Worm (Caenorhabditis elegans) whole organism, L2 larva: ENCODE results near the gene srsx-39.
"Not testable (repeated sequence)": the region's sequence is repeated elsewhere in the genome, so short reads cannot be mapped to it uniquely, and the experiment has no call there.

ENCODE experiments used
- F13H6.1 ChIP-seq: sonication (generic microtip); optimal IDR thresholded peaks from 2 replicates; lab custom pipeline; 2016; ENCODE audit warnings: missing genetic modification characterization, missing compliant biosample characterization
- R02D3.7 ChIP-seq: fragments of 150-350 bp; optimal IDR thresholded peaks from 2 replicates; lab custom pipeline; 2014; ENCODE audit warnings: missing biosample characterization, missing genetic modification characterization
- Y55F3AM.14 ChIP-seq: fragments of 200-800 bp; sonication (Bioruptor generic); optimal IDR thresholded peaks from 2 replicates; lab custom pipeline; 2018; ENCODE audit warnings: mild to moderate bottlenecking, missing genetic modification characterization, missing compliant biosample characterization
- ama-1 ChIP-seq: fragments of 150-350 bp; optimal IDR thresholded peaks from 2 replicates; lab custom pipeline; 2018; ENCODE audit warnings: inconsistent platforms
- blmp-1 ChIP-seq: sonication (generic microtip); optimal IDR thresholded peaks from 2 replicates; lab custom pipeline; 2017; ENCODE audit warnings: missing genetic modification characterization, mild to moderate bottlenecking, missing compliant biosample characterization, antibody characterized with exemption, moderate library complexity; ENCODE audit not compliant: insufficient read depth
- ceh-16 ChIP-seq: fragments of 150-350 bp; optimal IDR thresholded peaks from 2 replicates; lab custom pipeline; 2014; ENCODE audit warnings: missing biosample characterization, missing genetic modification characterization
- ceh-82 ChIP-seq: fragments of 150-350 bp; optimal IDR thresholded peaks from 2 replicates; lab custom pipeline; 2014; ENCODE audit warnings: missing biosample characterization, missing genetic modification characterization
- crh-2 ChIP-seq: sonication (generic microtip); optimal IDR thresholded peaks from 2 replicates; lab custom pipeline; 2017; ENCODE audit warnings: missing biosample characterization, missing genetic modification characterization
- dmd-4 ChIP-seq: sonication (generic microtip); optimal IDR thresholded peaks from 2 replicates; lab custom pipeline; 2017; ENCODE audit warnings: missing biosample characterization, missing genetic modification characterization
- elt-1 ChIP-seq: fragments of 150-350 bp; optimal IDR thresholded peaks from 2 replicates; lab custom pipeline; 2014; ENCODE audit warnings: missing biosample characterization, missing genetic modification characterization
- gmeb-1 ChIP-seq: fragments of 150-350 bp; optimal IDR thresholded peaks from 2 replicates; lab custom pipeline; 2014; ENCODE audit warnings: missing biosample characterization, missing genetic modification characterization
- lin-13 ChIP-seq: fragments of 150-350 bp; optimal IDR thresholded peaks from 2 replicates; lab custom pipeline; 2014; ENCODE audit warnings: missing biosample characterization, missing genetic modification reagents, missing genetic modification characterization
- lin-39 ChIP-seq: fragments of 150-350 bp; optimal IDR thresholded peaks from 2 replicates; lab custom pipeline; 2014; ENCODE audit warnings: missing biosample characterization, missing genetic modification reagents, missing genetic modification characterization
- lsy-2 ChIP-seq, 2 experiments: fragments of 150-350 bp in 1 of 2; sonication (generic microtip) in 1 of 2; optimal IDR thresholded peaks; 2 replicates each; lab custom pipeline; 2014 to 2017; ENCODE audit warnings: missing biosample characterization in 2 of 2, missing genetic modification characterization in 2 of 2
- mbf-1 ChIP-seq: sonication (generic microtip); optimal IDR thresholded peaks from 2 replicates; lab custom pipeline; 2017; ENCODE audit warnings: missing biosample characterization, missing genetic modification characterization
- mdl-1 ChIP-seq, 2 experiments: fragments of 150-350 bp in 1 of 2; sonication (generic microtip) in 1 of 2; optimal IDR thresholded peaks; 2 replicates each; lab custom pipeline; 2017; ENCODE audit warnings: missing biosample characterization in 2 of 2, missing genetic modification characterization in 2 of 2
- nhr-10 ChIP-seq: sonication (generic microtip); optimal IDR thresholded peaks from 2 replicates; lab custom pipeline; 2017; ENCODE audit warnings: missing biosample characterization, missing genetic modification characterization
- nhr-11 ChIP-seq: fragments of 150-350 bp; optimal IDR thresholded peaks from 2 replicates; lab custom pipeline; 2014; ENCODE audit warnings: missing biosample characterization, missing genetic modification characterization
- nhr-12 ChIP-seq: fragments of 150-350 bp; optimal IDR thresholded peaks from 2 replicates; lab custom pipeline; 2014; ENCODE audit warnings: missing biosample characterization, missing genetic modification characterization
- nhr-129 ChIP-seq: fragments of 150-350 bp; optimal IDR thresholded peaks from 2 replicates; lab custom pipeline; 2014; ENCODE audit warnings: missing biosample characterization, missing genetic modification characterization
- nhr-21 ChIP-seq: fragments of 150-350 bp; optimal IDR thresholded peaks from 2 replicates; lab custom pipeline; 2014; ENCODE audit warnings: missing biosample characterization, missing genetic modification characterization
- nhr-23 ChIP-seq: fragments of 150-350 bp; optimal IDR thresholded peaks from 2 replicates; lab custom pipeline; 2014; ENCODE audit warnings: missing biosample characterization, missing genetic modification reagents, missing genetic modification characterization
- nhr-237 ChIP-seq: fragments of 150-350 bp; optimal IDR thresholded peaks from 2 replicates; lab custom pipeline; 2014; ENCODE audit warnings: missing biosample characterization, missing genetic modification characterization
- nhr-25 ChIP-seq: fragments of 150-350 bp; sonication (generic microtip); optimal IDR thresholded peaks from 3 replicates; lab custom pipeline; 2014; ENCODE audit warnings: missing biosample characterization, missing genetic modification characterization
- nhr-6 ChIP-seq: fragments of 150-350 bp; optimal IDR thresholded peaks from 2 replicates; lab custom pipeline; 2014; ENCODE audit warnings: missing biosample characterization, missing genetic modification characterization
- peb-1 ChIP-seq: fragments of 150-350 bp; optimal IDR thresholded peaks from 2 replicates; lab custom pipeline; 2014; ENCODE audit warnings: missing biosample characterization, missing genetic modification characterization
- sem-4 ChIP-seq: fragments of 150-350 bp; optimal IDR thresholded peaks from 2 replicates; lab custom pipeline; 2014; ENCODE audit warnings: missing biosample characterization, missing genetic modification reagents, missing genetic modification characterization
- skn-1 ChIP-seq: sonication (generic microtip); optimal IDR thresholded peaks from 2 replicates; lab custom pipeline; 2017; ENCODE audit warnings: missing biosample characterization, missing genetic modification characterization
- sma-3 ChIP-seq: sonication (generic microtip); optimal IDR thresholded peaks from 2 replicates; lab custom pipeline; 2016; ENCODE audit warnings: missing genetic modification reagents, missing genetic modification characterization, missing compliant biosample characterization
- sma-9 ChIP-seq, 2 experiments: fragments of 150-350 bp in 1 of 2; sonication (generic microtip) in 1 of 2; optimal IDR thresholded peaks; 2 replicates each; lab custom pipeline; 2014 to 2016; ENCODE audit warnings: missing genetic modification characterization in 2 of 2, mild to moderate bottlenecking in 1 of 2, missing biosample characterization in 1 of 2, missing compliant biosample characterization in 1 of 2, missing genetic modification reagents in 1 of 2, moderate library complexity in 1 of 2
- unc-55 ChIP-seq: fragments of 150-350 bp; sonication (generic microtip); optimal IDR thresholded peaks from 3 replicates; lab custom pipeline; 2014; ENCODE audit warnings: missing biosample characterization, missing genetic modification reagents, missing genetic modification characterization
- zag-1 ChIP-seq: fragments of 150-350 bp; optimal IDR thresholded peaks from 2 replicates; lab custom pipeline; 2014; ENCODE audit warnings: missing biosample characterization, missing genetic modification characterization
- ztf-1 ChIP-seq: fragments of 200-800 bp; sonication (Bioruptor generic); conservative IDR thresholded peaks from 2 replicates; pipeline ENCODE4 v1.3.6; 2022; ENCODE audit warnings: missing genetic modification characterization, missing compliant biosample characterization
- ztf-4 ChIP-seq: fragments of 150-350 bp; optimal IDR thresholded peaks from 2 replicates; lab custom pipeline; 2014; ENCODE audit warnings: missing biosample characterization, missing genetic modification characterization

Gene srsx-39

DNA sequence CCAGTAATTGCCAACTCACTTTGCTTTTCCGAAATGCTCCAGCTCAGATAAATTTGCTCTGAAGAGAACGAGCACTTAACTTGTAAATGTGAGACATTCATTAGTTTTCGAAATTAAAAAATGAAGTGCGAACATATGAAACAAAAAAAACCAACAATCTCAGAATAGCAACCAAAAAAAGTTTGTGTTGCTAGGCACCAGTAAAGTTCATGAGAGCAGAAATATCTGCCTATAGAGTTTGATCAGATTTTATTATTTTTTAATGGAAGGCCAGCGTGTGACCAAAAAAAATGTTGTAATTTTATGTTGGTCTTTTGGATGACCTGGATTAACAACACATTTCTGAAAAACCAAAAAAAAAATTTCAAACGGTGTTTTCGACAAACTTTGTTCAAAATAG lies 7.6 kb upstream of the srsx-39 start, which contains the start of gene M01B2.12:
Gene M01B2.12 (minus strand): TSS at position 101 of the 400 bp plus-strand sequence.
- no peak for TF ChIP-seq mdl-1 (tag; optimal IDR thresholded peaks at IDR 0.05; lab: Kevin White, UChicago)
- TF ChIP-seq mbf-1, result no peak
- no peak for TF ChIP-seq ceh-82
- no peak for TF ChIP-seq nhr-12

DNA sequence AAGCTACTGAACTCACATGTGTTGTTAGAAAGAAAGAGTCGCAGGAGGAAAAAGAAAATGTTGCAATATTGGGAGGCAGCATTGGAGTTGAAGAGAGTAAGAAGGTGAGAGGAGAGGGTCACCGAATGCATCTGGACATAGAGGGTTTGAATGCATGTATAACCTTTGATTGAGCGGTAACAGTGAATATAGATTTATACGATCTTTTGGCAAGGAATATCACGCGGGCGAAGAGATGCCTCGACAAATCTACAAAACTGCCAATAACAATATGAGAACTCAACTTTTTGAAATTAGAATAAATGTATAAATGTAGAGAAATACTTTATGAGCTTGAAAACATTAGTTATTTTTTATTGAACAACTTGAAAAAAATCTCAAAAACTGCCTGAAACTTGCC lies 5.8 kb upstream of the srsx-39 start, which contains the start of gene M01B2.10:
Gene M01B2.10 (minus strand): TSS at position 101 of the 400 bp plus-strand sequence.
- TF ChIP-seq elt-1 (tag; lab: Kevin White, UChicago); Y55F3AM.14; nhr-12: not testable (repeated sequence)

DNA sequence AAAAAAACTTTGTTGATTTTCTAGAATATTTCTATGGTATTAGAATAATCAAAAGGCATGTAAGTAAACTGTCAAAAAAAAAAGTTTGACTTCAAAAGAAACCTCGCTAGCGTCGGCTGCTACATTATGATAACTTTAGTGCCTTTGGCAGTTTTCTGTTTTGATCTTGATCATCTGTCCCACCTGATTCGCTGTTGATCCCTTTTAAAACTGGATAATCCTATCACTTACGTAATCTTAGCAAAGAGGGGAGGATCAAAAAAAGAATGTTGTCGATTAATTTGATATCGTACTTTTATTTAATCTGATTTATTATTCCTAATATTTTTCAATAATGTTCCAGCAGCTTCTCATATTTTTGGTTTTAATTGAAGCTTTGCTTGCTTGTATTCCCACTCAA lies 3.3 kb upstream of the srsx-39 start, which contains the start of gene M01B2.8:
Gene M01B2.8 (plus strand): TSS at position 301 of the 400 bp plus-strand sequence.
- TF ChIP-seq nhr-12 (no peak), ceh-16 (no peak), ama-1 (lab: Kevin White, UChicago) (no peak), sma-9 (GFP tag; optimal IDR thresholded peaks at IDR 0.05; lab: Kevin White, UChicago) (no peak), sma-9 (tag; optimal IDR thresholded peaks at IDR 0.05; lab: Kevin White, UChicago) (no peak), nhr-25 (no peak), sma-3 (no peak), F13H6.1 (tag; lab: Kevin White, UChicago) (no peak), elt-1 (tag; lab: Kevin White, UChicago) (no peak), nhr-11 (tag; lab: Kevin White, UChicago) (no peak), nhr-10 (tag; lab: Kevin White, UChicago) (no peak)

DNA sequence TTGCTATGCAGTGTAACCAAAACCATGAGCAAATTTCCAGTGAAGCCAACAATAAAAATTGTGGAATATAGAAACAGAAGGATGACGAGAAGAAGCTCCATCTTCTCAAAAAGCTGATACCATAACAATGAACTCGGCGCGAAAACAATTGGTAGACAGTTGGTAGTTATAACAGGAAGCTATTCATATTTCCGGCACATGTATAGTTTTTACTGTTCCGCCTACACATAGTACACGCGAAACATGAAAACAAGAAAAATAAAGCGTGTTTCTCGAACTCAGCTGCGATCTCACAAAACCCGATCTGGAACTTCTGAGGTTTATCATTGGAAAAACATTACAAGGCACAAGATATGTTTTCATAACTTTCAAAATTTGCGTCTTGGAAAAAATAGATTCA lies 2.5 kb upstream of the srsx-39 start, which contains the start of gene srsx-37:
Gene srsx-37 (minus strand): TSS at position 101 of the 400 bp plus-strand sequence.
- TF ChIP-seq R02D3.7 (tag; lab: Kevin White, UChicago), result no peak
- no peak for TF ChIP-seq nhr-11 (tag; lab: Kevin White, UChicago)
- no peak for TF ChIP-seq skn-1 (tag; lab: Kevin White, UChicago)
- TF ChIP-seq nhr-21, result no peak

DNA sequence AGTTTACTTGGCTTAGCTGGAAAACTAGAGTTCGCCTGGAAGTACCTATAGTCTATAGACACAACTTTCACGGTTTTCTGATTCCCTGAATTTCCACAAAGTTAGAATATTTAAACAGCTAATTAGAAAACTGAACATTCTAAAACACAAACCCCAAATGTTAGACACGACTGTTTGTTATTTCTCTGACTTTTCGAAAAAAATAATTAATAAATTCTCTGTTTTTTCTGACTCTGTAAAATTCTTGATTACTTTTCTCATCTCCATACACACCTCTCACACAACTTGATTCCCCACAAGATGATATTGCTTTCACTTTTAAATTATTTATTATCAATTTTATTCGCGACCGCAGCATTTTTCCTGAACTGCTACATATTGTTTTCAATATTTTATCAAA lies 3.0 kb downstream of the srsx-39 start, which contains the start of gene srbc-75:
Gene srbc-75 (plus strand): TSS at position 301 of the 400 bp plus-strand sequence.
- TF ChIP-seq mbf-1 (no peak), nhr-6 (tag; lab: Kevin White, UChicago) (no peak), nhr-25 (no peak), ztf-4 (no peak), ztf-1 (no peak), elt-1 (tag; lab: Kevin White, UChicago) (no peak), zag-1 (tag; lab: Kevin White, UChicago) (no peak), crh-2 (no peak), ama-1 (lab: Kevin White, UChicago) (no peak), nhr-23 (no peak), skn-1 (tag; lab: Kevin White, UChicago) (no peak), blmp-1 (tag; lab: Kevin White, UChicago) (no peak), lin-13 (no peak), nhr-21 (no peak), gmeb-1 (no peak), sem-4 (no peak), nhr-129 (tag; lab: Kevin White, UChicago) (no peak), R02D3.7 (tag; lab: Kevin White, UChicago) (no peak), nhr-237 (tag; lab: Kevin White, UChicago) (no peak)
- TF ChIP-seq, all 48 proteins: peak for 0

DNA sequence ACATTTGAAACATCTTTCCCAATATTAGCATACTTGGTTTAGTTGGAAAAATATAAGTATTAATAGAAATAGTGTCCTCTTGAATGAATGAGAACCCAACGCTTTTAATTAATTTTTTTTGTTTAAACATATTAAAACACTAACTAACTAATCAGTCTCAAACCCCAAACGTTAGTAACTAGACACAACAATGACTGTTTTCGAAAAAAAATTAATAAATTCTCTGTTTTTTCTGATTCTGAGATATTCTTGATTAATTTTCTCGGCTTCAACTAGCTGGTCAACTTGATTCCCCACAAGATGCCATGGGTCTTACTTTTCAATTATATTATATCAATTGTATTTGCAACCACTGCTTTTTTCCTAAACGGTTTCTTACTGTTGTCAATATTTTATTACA lies 4.5 kb downstream of the srsx-39 start, which contains the start of gene srbc-76:
Gene srbc-76 (plus strand): TSS at position 301 of the 400 bp plus-strand sequence.
- TF ChIP-seq dmd-4 (tag; lab: Kevin White, UChicago) (no peak), nhr-129 (tag; lab: Kevin White, UChicago) (no peak), lin-39 (tag; lab: Kevin White, UChicago) (no peak), nhr-10 (tag; lab: Kevin White, UChicago) (no peak), unc-55 (GFP tag; lab: Kevin White, UChicago) (no peak), lsy-2 (tag; optimal IDR thresholded peaks at IDR 0.05; lab: Kevin White, UChicago) (no peak), F13H6.1 (tag; lab: Kevin White, UChicago) (no peak), peb-1 (tag; lab: Kevin White, UChicago) (no peak)
